Fruit fly (Drosophila melanogaster) whole organism, embryonic: Measurements from ENCODE around the gene CG31775.

Experiments
- ab ChIP-seq: fragments of 200-800 bp; sonication (Bioruptor generic); optimal IDR thresholded peaks from 2 replicates; lab custom pipeline; 2016; ENCODE audit warnings: missing biosample characterization, missing genetic modification characterization
- bcd ChIP-seq: fragments of 200-800 bp; sonication (Bioruptor generic); optimal IDR thresholded peaks from 2 replicates; lab custom pipeline; 2017; ENCODE audit warnings: missing biosample characterization, mild to moderate bottlenecking, missing genetic modification characterization
- cas ChIP-seq: fragments of 200-800 bp; sonication (Bioruptor generic); IDR thresholded peaks from 2 replicates; pipeline ENCODE4 v1.3.6; 2022; ENCODE audit warnings: missing biosample characterization, missing genetic modification characterization
- jumu ChIP-seq: fragments of 200-800 bp; sonication (Bioruptor generic); optimal IDR thresholded peaks from 3 replicates; lab custom pipeline; 2016; ENCODE audit warnings: missing biosample characterization, missing genetic modification characterization

- TF ChIP-seq bcd (no peak), jumu (GFP tag; lab: Kevin White, UChicago) (no peak), ab (no peak), cas (no peak)
Measured at dm6 chr2L:14697938-14698337, 39.6 kb downstream of the CG31775 start.
